Worm (Caenorhabditis elegans) whole organism, mixed stage, embryonic: ENCODE measurements around the gene ZK402.5.

Source experiments
- nhr-2 ChIP-seq: fragments of 150-350 bp; optimal IDR thresholded peaks from 2 replicates; lab custom pipeline; 2014; ENCODE audit warnings: missing biosample characterization, missing genetic modification characterization
- nhr-237 ChIP-seq: fragments of 150-350 bp; optimal IDR thresholded peaks from 2 replicates; lab custom pipeline; 2014; ENCODE audit warnings: missing biosample characterization, missing genetic modification characterization
- snpc-4 ChIP-seq: fragments of 150-350 bp; optimal IDR thresholded peaks from 2 replicates; lab custom pipeline; 2014; ENCODE audit warnings: missing biosample characterization, missing genetic modification characterization
- unc-39 ChIP-seq: fragments of 150-350 bp; optimal IDR thresholded peaks from 2 replicates; lab custom pipeline; 2014; ENCODE audit warnings: missing biosample characterization, missing genetic modification characterization

ce11 chrX:1384538-1384937 is 16.6 kb downstream of the ZK402.5 start, which contains the start of gene F56C3.8:
- TF ChIP-seq nhr-237 (no peak), unc-39 (tag; lab: Kevin White, UChicago) (no peak), snpc-4 (no peak), nhr-2 (tag; lab: Kevin White, UChicago) (no peak)
